Fruit fly (Drosophila melanogaster) whole organism, prepupa: ENCODE results near the gene CG31998.

Experiments
- Blimp-1 ChIP-seq: fragments of 200-800 bp; sonication (Bioruptor generic); optimal IDR thresholded peaks from 3 replicates; lab custom pipeline; 2017; ENCODE audit warnings: missing biosample characterization, missing genetic modification characterization, mild to moderate bottlenecking, moderate library complexity, missing genetic modification reagents
- CG6163 ChIP-seq: fragments of 200-800 bp; sonication (Bioruptor generic); IDR thresholded peaks from 3 replicates; pipeline ENCODE4 v1.3.6; 2022; ENCODE audit warnings: missing biosample characterization, missing genetic modification characterization
- CG6792 ChIP-seq: fragments of 200-800 bp; sonication (Bioruptor generic); optimal IDR thresholded peaks from 3 replicates; lab custom pipeline; 2016; ENCODE audit warnings: missing biosample characterization, missing genetic modification characterization
- Hr39 ChIP-seq: fragments of 200-800 bp; sonication (Bioruptor generic); optimal IDR thresholded peaks from 2 replicates; lab custom pipeline; 2016; ENCODE audit warnings: missing biosample characterization, missing genetic modification characterization
- Lpt ChIP-seq: fragments of 200-800 bp; sonication (Bioruptor generic); optimal IDR thresholded peaks from 3 replicates; lab custom pipeline; 2016; ENCODE audit warnings: missing biosample characterization, missing genetic modification characterization
- Sox14 ChIP-seq: fragments of 200-800 bp; sonication (Bioruptor generic); optimal IDR thresholded peaks from 3 replicates; lab custom pipeline; 2016; ENCODE audit warnings: missing biosample characterization, missing genetic modification characterization
- spab ChIP-seq: fragments of 200-800 bp; sonication (Bioruptor generic); optimal IDR thresholded peaks from 2 replicates; lab custom pipeline; 2017; ENCODE audit warnings: missing biosample characterization, mild to moderate bottlenecking, missing genetic modification characterization, missing genetic modification reagents
- svp ChIP-seq: fragments of 200-800 bp; sonication (Bioruptor generic); peaks from one replicate; lab custom pipeline; 2016; ENCODE audit warnings: missing biosample characterization, missing genetic modification characterization

DNA sequence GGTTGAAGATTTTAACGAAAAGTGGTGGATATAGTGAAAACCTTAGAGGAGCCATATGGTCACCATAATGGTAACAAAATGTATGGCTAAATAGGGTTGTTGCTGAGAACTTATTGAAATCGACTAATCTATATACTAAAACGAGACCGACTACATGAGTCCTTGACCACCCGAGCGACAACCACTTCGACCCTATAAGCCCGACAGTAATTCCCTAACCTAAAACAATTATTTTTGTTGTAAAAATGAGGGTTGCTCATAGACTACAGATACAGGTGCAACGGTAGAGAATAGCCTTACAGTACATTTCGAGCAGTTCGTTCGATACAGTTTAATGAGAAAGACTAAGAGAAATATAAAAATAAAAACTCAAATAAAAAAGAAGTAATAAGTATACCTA is 55.3 kb downstream of the CG31998 start, which contains the start of gene CG32006:
- TF ChIP-seq CG6792 (no peak), CG6163 (GFP tag; lab: Robert Waterston, UW) (no peak), Sox14 (GFP tag; lab: Kevin White, UChicago) (no peak), svp (no peak), spab (GFP tag; lab: Kevin White, UChicago) (no peak), Blimp-1 (GFP tag; lab: Kevin White, UChicago) (no peak), Lpt (GFP tag; lab: Kevin White, UChicago) (no peak), Hr39 (no peak)
